Fruit fly (Drosophila melanogaster) whole organism, embryonic: ENCODE results near the gene mRpL35.

Experiments used
- B-H2 ChIP-seq: fragments of 200-800 bp; sonication (Bioruptor generic); optimal IDR thresholded peaks from 2 replicates; lab custom pipeline; 2018; ENCODE audit warnings: missing biosample characterization, mild to moderate bottlenecking, missing genetic modification characterization
- Bgb ChIP-seq: fragments of 200-800 bp; sonication (Bioruptor generic); IDR thresholded peaks from 2 replicates; pipeline ENCODE4 v1.3.6; 2022; ENCODE audit warnings: missing biosample characterization, missing genetic modification characterization; ENCODE audit not compliant: partially characterized antibody
- CG11085 ChIP-seq: fragments of 200-800 bp; sonication (Bioruptor generic); IDR thresholded peaks from 2 replicates; pipeline ENCODE4 v1.3.6; 2022; ENCODE audit warnings: missing biosample characterization, missing genetic modification characterization
- CG11398 ChIP-seq: fragments of 200-800 bp; sonication (Bioruptor generic); optimal IDR thresholded peaks from 2 replicates; lab custom pipeline; 2016; ENCODE audit warnings: missing biosample characterization, missing genetic modification characterization
- CG12104 ChIP-seq: fragments of 200-800 bp; sonication (Bioruptor generic); optimal IDR thresholded peaks from 3 replicates; lab custom pipeline; 2016; ENCODE audit warnings: missing biosample characterization, missing genetic modification characterization
- CG12659 ChIP-seq: fragments of 200-800 bp; sonication (Bioruptor generic); optimal IDR thresholded peaks from 3 replicates; lab custom pipeline; 2017; ENCODE audit warnings: mild to moderate bottlenecking, missing biosample characterization, missing genetic modification reagents, missing genetic modification characterization
- CG14050 ChIP-seq: fragments of 200-800 bp; sonication (Bioruptor generic); IDR thresholded peaks from 3 replicates; pipeline ENCODE4 v1.3.6; 2022; ENCODE audit warnings: missing biosample characterization, missing genetic modification characterization
- CG14965 ChIP-seq: fragments of 200-800 bp; sonication (Bioruptor generic); optimal IDR thresholded peaks from 2 replicates; lab custom pipeline; 2016; ENCODE audit warnings: missing biosample characterization, missing genetic modification characterization, borderline replicate concordance
- CG17328 ChIP-seq: fragments of 200-800 bp; sonication (Bioruptor generic); IDR thresholded peaks from 2 replicates; pipeline ENCODE4 v1.3.6; 2022; ENCODE audit warnings: missing biosample characterization, missing genetic modification characterization
- CG2202 ChIP-seq: fragments of 200-800 bp; sonication (Bioruptor generic); optimal IDR thresholded peaks from 2 replicates; lab custom pipeline; 2018; ENCODE audit warnings: missing biosample characterization, mild to moderate bottlenecking, missing genetic modification characterization
- CG31441 ChIP-seq: fragments of 200-800 bp; sonication (Bioruptor generic); IDR thresholded peaks from 2 replicates; pipeline ENCODE4 v1.3.6; 2022; ENCODE audit warnings: missing biosample characterization, missing genetic modification characterization
- CG4854 ChIP-seq: fragments of 200-800 bp; sonication (Bioruptor generic); optimal IDR thresholded peaks from 2 replicates; lab custom pipeline; 2016; ENCODE audit warnings: missing biosample characterization, missing genetic modification characterization, inconsistent platforms
- CG5245 ChIP-seq: fragments of 200-800 bp; sonication (Bioruptor generic); optimal IDR thresholded peaks from 3 replicates; lab custom pipeline; 2016; ENCODE audit warnings: missing biosample characterization, missing genetic modification characterization
- CG5953 ChIP-seq: fragments of 200-800 bp; sonication (Bioruptor generic); IDR thresholded peaks from 2 replicates; pipeline ENCODE4 v1.3.6; 2022; ENCODE audit warnings: missing biosample characterization, missing genetic modification characterization
- CG6689 ChIP-seq: fragments of 200-800 bp; sonication (Bioruptor generic); IDR thresholded peaks from 2 replicates; pipeline ENCODE4 v1.3.6; 2022; ENCODE audit warnings: missing biosample characterization, missing genetic modification characterization
- CG8924 ChIP-seq: fragments of 200-800 bp; optimal IDR thresholded peaks from 3 replicates; lab custom pipeline; 2019; ENCODE audit warnings: missing biosample characterization, mild to moderate bottlenecking, missing genetic modification characterization, moderate library complexity
- CG8944 ChIP-seq: fragments of 200-800 bp; sonication (Bioruptor generic); optimal IDR thresholded peaks from 3 replicates; lab custom pipeline; 2016; ENCODE audit warnings: missing biosample characterization, missing genetic modification characterization
- CG9727 ChIP-seq: fragments of 200-800 bp; sonication (Bioruptor generic); optimal IDR thresholded peaks from 3 replicates; lab custom pipeline; 2017; ENCODE audit warnings: missing biosample characterization, mild to moderate bottlenecking, missing genetic modification characterization
- Deaf1 ChIP-seq: fragments of 200-800 bp; optimal IDR thresholded peaks from 3 replicates; lab custom pipeline; 2019; ENCODE audit warnings: missing biosample characterization, mild to moderate bottlenecking, missing genetic modification characterization, moderate library complexity
- Dfd ChIP-seq, 2 experiments: fragments of >200 bp; optimal IDR thresholded peaks; 2 replicates each; lab custom pipeline; 2017; ENCODE audit warnings: missing biosample characterization in 2 of 2, missing genetic modification characterization in 2 of 2
- Doc3 ChIP-seq: fragments of 200-800 bp; sonication (Bioruptor generic); IDR thresholded peaks from 3 replicates; pipeline ENCODE4 v1.3.6; 2022; ENCODE audit warnings: missing biosample characterization, missing genetic modification characterization; ENCODE audit not compliant: partially characterized antibody
- Elba2 ChIP-seq: fragments of 200-800 bp; sonication (Bioruptor generic); optimal IDR thresholded peaks from 3 replicates; lab custom pipeline; 2016; ENCODE audit warnings: missing biosample characterization, missing genetic modification characterization
- Fer1 ChIP-seq: fragments of 200-800 bp; sonication (Bioruptor generic); optimal IDR thresholded peaks from 2 replicates; lab custom pipeline; 2017; ENCODE audit warnings: missing biosample characterization, mild to moderate bottlenecking, missing genetic modification characterization
- Fer2 ChIP-seq: fragments of 200-800 bp; sonication (Bioruptor generic); optimal IDR thresholded peaks from 2 replicates; lab custom pipeline; 2018; ENCODE audit warnings: missing biosample characterization, mild to moderate bottlenecking, missing genetic modification characterization, moderate library complexity
- GATAe ChIP-seq: fragments of 200-800 bp; sonication (Bioruptor generic); conservative IDR thresholded peaks from 2 replicates; pipeline ENCODE4 v1.3.6; 2022; ENCODE audit warnings: missing biosample characterization, missing genetic modification characterization
- Gsc ChIP-seq: fragments of 200-800 bp; sonication (Bioruptor generic); IDR thresholded peaks from 2 replicates; pipeline ENCODE4 v1.3.6; 2022; ENCODE audit warnings: missing biosample characterization, missing genetic modification characterization
- Hand ChIP-seq: fragments of 200-800 bp; sonication (Bioruptor generic); optimal IDR thresholded peaks from 2 replicates; lab custom pipeline; 2017; ENCODE audit warnings: mild to moderate bottlenecking, missing biosample characterization, missing genetic modification reagents, missing genetic modification characterization
- HmgZ ChIP-seq: fragments of 200-800 bp; sonication (Bioruptor generic); optimal IDR thresholded peaks from 2 replicates; lab custom pipeline; 2018; ENCODE audit warnings: missing biosample characterization, mild to moderate bottlenecking, missing genetic modification characterization
- Hr51 ChIP-seq, 2 experiments: fragments of 200-800 bp; sonication (Bioruptor generic); optimal IDR thresholded peaks; 2 replicates in 1 of 2; 3 replicates in 1 of 2; lab custom pipeline; 2016 to 2018; ENCODE audit warnings: missing biosample characterization in 2 of 2, missing genetic modification characterization in 2 of 2, mild to moderate bottlenecking in 1 of 2, moderate library complexity in 1 of 2
- Max ChIP-seq: fragments of 200-800 bp; sonication (Bioruptor generic); optimal IDR thresholded peaks from 2 replicates; lab custom pipeline; 2016; ENCODE audit warnings: missing biosample characterization, mild to moderate bottlenecking, missing genetic modification characterization
- Mes4 ChIP-seq: fragments of 200-800 bp; sonication (Bioruptor generic); optimal IDR thresholded peaks from 2 replicates; lab custom pipeline; 2016; ENCODE audit warnings: missing biosample characterization, missing genetic modification characterization
- Neu2 ChIP-seq: fragments of 200-800 bp; sonication (Bioruptor generic); optimal IDR thresholded peaks from 3 replicates; lab custom pipeline; 2016; ENCODE audit warnings: missing biosample characterization, missing genetic modification characterization, borderline replicate concordance
- Sox100B ChIP-seq: fragments of 200-800 bp; sonication (Bioruptor generic); optimal IDR thresholded peaks from 3 replicates; lab custom pipeline; 2018; ENCODE audit warnings: missing biosample characterization, mild to moderate bottlenecking, missing genetic modification characterization
- Sry-β ChIP-seq: fragments of 200-800 bp; sonication (Bioruptor generic); optimal IDR thresholded peaks from 2 replicates; lab custom pipeline; 2018; ENCODE audit warnings: missing biosample characterization, mild to moderate bottlenecking, missing genetic modification characterization, moderate library complexity
- Ssrp ChIP-seq: fragments of 200-800 bp; sonication (Bioruptor generic); optimal IDR thresholded peaks from 2 replicates; lab custom pipeline; 2018; ENCODE audit warnings: missing biosample characterization, mild to moderate bottlenecking, missing genetic modification characterization, moderate library complexity
- TFAM ChIP-seq: fragments of 200-800 bp; sonication (Bioruptor generic); optimal IDR thresholded peaks from 2 replicates; lab custom pipeline; 2017; ENCODE audit warnings: missing biosample characterization, missing genetic modification characterization, inconsistent platforms
- YL-1 ChIP-seq: fragments of 200-800 bp; sonication (Bioruptor generic); optimal IDR thresholded peaks from 3 replicates; lab custom pipeline; 2017; ENCODE audit warnings: missing biosample characterization, mild to moderate bottlenecking, missing genetic modification characterization
- aop ChIP-seq: fragments of 200-800 bp; sonication (Bioruptor generic); IDR thresholded peaks from 2 replicates; pipeline ENCODE4 v1.3.6; 2022; ENCODE audit warnings: missing biosample characterization, missing genetic modification characterization
- dysf ChIP-seq: fragments of 200-800 bp; sonication (Bioruptor generic); IDR thresholded peaks from 3 replicates; pipeline ENCODE4 v1.3.6; 2022; ENCODE audit warnings: missing biosample characterization, missing genetic modification characterization
- fd102C ChIP-seq: fragments of 200-800 bp; sonication (Bioruptor generic); optimal IDR thresholded peaks from 2 replicates; lab custom pipeline; 2018; ENCODE audit warnings: missing biosample characterization, mild to moderate bottlenecking, missing genetic modification characterization, moderate library complexity
- hbn ChIP-seq: fragments of 200-800 bp; sonication (Bioruptor generic); IDR thresholded peaks from 2 replicates; pipeline ENCODE4 v1.3.6; 2022; ENCODE audit warnings: missing biosample characterization, missing genetic modification characterization; ENCODE audit not compliant: partially characterized antibody
- her ChIP-seq: fragments of 200-800 bp; sonication (Bioruptor generic); optimal IDR thresholded peaks from 2 replicates; lab custom pipeline; 2016; ENCODE audit warnings: missing biosample characterization, missing genetic modification characterization
- mirr ChIP-seq: fragments of 200-800 bp; sonication (Bioruptor generic); optimal IDR thresholded peaks from 3 replicates; lab custom pipeline; 2018; ENCODE audit warnings: missing biosample characterization, mild to moderate bottlenecking, missing genetic modification characterization
- otp ChIP-seq: fragments of 200-800 bp; sonication (Bioruptor generic); IDR thresholded peaks from 3 replicates; pipeline ENCODE4, ENCODE4 v1.3.6; 2022; ENCODE audit warnings: missing biosample characterization, missing genetic modification characterization
- ranshi ChIP-seq: fragments of 200-800 bp; sonication (Bioruptor generic); IDR thresholded peaks from 2 replicates; pipeline ENCODE4 v1.3.6; 2022; ENCODE audit warnings: missing biosample characterization, missing genetic modification characterization
- schlank ChIP-seq: fragments of 200-800 bp; sonication (Bioruptor generic); optimal IDR thresholded peaks from 2 replicates; lab custom pipeline; 2018; ENCODE audit warnings: missing biosample characterization, mild to moderate bottlenecking, missing genetic modification characterization
- slp2 ChIP-seq: fragments of 200-800 bp; sonication (Bioruptor generic); optimal IDR thresholded peaks from 2 replicates; lab custom pipeline; 2016; ENCODE audit warnings: missing biosample characterization, missing genetic modification characterization
- sqz ChIP-seq: fragments of 200-800 bp; sonication (Bioruptor generic); optimal IDR thresholded peaks from 3 replicates; lab custom pipeline; 2018; ENCODE audit warnings: missing biosample characterization, mild to moderate bottlenecking, missing genetic modification characterization
- tna ChIP-seq: fragments of 200-800 bp; sonication (Bioruptor generic); IDR thresholded peaks from 2 replicates; pipeline ENCODE4 v1.3.6; 2022; ENCODE audit warnings: missing biosample characterization, missing genetic modification characterization; ENCODE audit not compliant: partially characterized antibody
- ttk ChIP-seq: fragments of 200-800 bp; sonication (Bioruptor generic); IDR thresholded peaks from 2 replicates; pipeline ENCODE4 v2.1.2; 2022; ENCODE audit warnings: missing biosample characterization, missing genetic modification characterization
- unpg ChIP-seq: fragments of 200-800 bp; sonication (Bioruptor generic); optimal IDR thresholded peaks from 3 replicates; lab custom pipeline; 2018; ENCODE audit warnings: missing biosample characterization, mild to moderate bottlenecking, missing genetic modification characterization, moderate library complexity

The mRpL35 gene

dm6 chr3R:22039480-22039879 lies 16.2 kb downstream of the mRpL35 start (continued):
- peak; percentile 11 for TF ChIP-seq CG2202 (tag; lab: Kevin White, UChicago)
- TF ChIP-seq CG17328, result peak; percentile 78
- TF ChIP-seq CG5953, result peak; percentile 70
- TF ChIP-seq fd102C (GFP tag; lab: Kevin White, UChicago), result no peak
- no peak for TF ChIP-seq CG4854
- no peak for TF ChIP-seq CG11398 (GFP tag; lab: Kevin White, UChicago)
- TF ChIP-seq otp (GFP tag; lab: Robert Waterston, UW), result peak; percentile 68; the same call in 1 of the 3 replicates
- no peak for TF ChIP-seq tna (GFP tag; lab: Robert Waterston, UW)
- TF ChIP-seq Fer2 (tag; lab: Kevin White, UChicago), result no peak
- peak; percentile 10 for TF ChIP-seq CG8944 (GFP tag; lab: Kevin White, UChicago)
- peak; percentile 45 for TF ChIP-seq Ssrp (tag; lab: Kevin White, UChicago)
- no peak for TF ChIP-seq Deaf1 (tag; lab: Kevin White, UChicago)
- peak; percentile 38 for TF ChIP-seq CG8924
- TF ChIP-seq her, result no peak
- no peak for TF ChIP-seq Neu2 (GFP tag; lab: Kevin White, UChicago)
- TF ChIP-seq Sox100B, result no peak
- no peak for TF ChIP-seq schlank
- TF ChIP-seq Max (GFP tag; lab: Kevin White, UChicago), result peak; percentile 15
- no peak for TF ChIP-seq Mes4 (GFP tag; lab: Kevin White, UChicago)
- TF ChIP-seq CG12104 (GFP tag; lab: Kevin White, UChicago), result no peak
- peak; percentile 63 for TF ChIP-seq ranshi
- peak; percentile 34 for TF ChIP-seq CG12659 (GFP tag; lab: Kevin White, UChicago)
- no peak for TF ChIP-seq Gsc (GFP tag; lab: Robert Waterston, UW)
- TF ChIP-seq hbn, result no peak
- peak in 1 of 2 experiments; percentile 67 for TF ChIP-seq Hr51 (GFP tag; optimal IDR thresholded peaks at IDR 0.05; lab: Kevin White, UChicago)
- TF ChIP-seq Doc3, result no peak
- no peak for TF ChIP-seq slp2 (GFP tag; lab: Kevin White, UChicago)
- TF ChIP-seq CG6689 (GFP tag; lab: Robert Waterston, UW), result peak; percentile 62
- TF ChIP-seq CG31441 (GFP tag; lab: Robert Waterston, UW), result no peak
- TF ChIP-seq aop (GFP tag; lab: Robert Waterston, UW), result no peak
- no peak for TF ChIP-seq Bgb
- peak; percentile 15 for TF ChIP-seq CG5245 (GFP tag; lab: Kevin White, UChicago)
- TF ChIP-seq CG14050 (GFP tag; lab: Robert Waterston, UW), result peak; percentile 44; the same call in 1 of the 3 replicates
- TF ChIP-seq CG9727 (GFP tag; lab: Kevin White, UChicago), result peak; percentile 26
- TF ChIP-seq sqz (GFP tag; lab: Kevin White, UChicago), result no peak
- no peak for TF ChIP-seq Hand (GFP tag; lab: Kevin White, UChicago)
- no peak for TF ChIP-seq YL-1 (GFP tag; lab: Kevin White, UChicago)
- no peak for TF ChIP-seq CG14965 (GFP tag; lab: Kevin White, UChicago)
- no peak for TF ChIP-seq unpg (GFP tag; lab: Kevin White, UChicago)
- TF ChIP-seq GATAe (GFP tag; lab: Robert Waterston, UW), result no peak
- peak; percentile 6 for TF ChIP-seq Fer1 (GFP tag; lab: Kevin White, UChicago)
- peak; percentile 55; the same call in 2 of the 3 replicates for TF ChIP-seq dysf (GFP tag; lab: Robert Waterston, UW)
- TF ChIP-seq B-H2 (GFP tag; lab: Kevin White, UChicago), result no peak
- no peak for TF ChIP-seq Elba2 (GFP tag; lab: Kevin White, UChicago)
- TF ChIP-seq Sry-β (GFP tag; lab: Kevin White, UChicago), result no peak
- peak; percentile 52 for TF ChIP-seq ttk (GFP tag; lab: Robert Waterston, UW)
- no peak for TF ChIP-seq Dfd (GFP tag; optimal IDR thresholded peaks at IDR 0.05; lab: Kevin White, UChicago)
- TF ChIP-seq mirr (GFP tag; lab: Kevin White, UChicago), result no peak
- TF ChIP-seq CG11085 (GFP tag; lab: Robert Waterston, UW), result 0 out of 2 replicates have a peak, but pooled peaks have one; percentile 10
- TF ChIP-seq HmgZ, result no peak
- no peak for TF ChIP-seq TFAM
